Worm (Caenorhabditis elegans): ENCODE results near the gene cpt-5.

The cpt-5 gene

DNA sequence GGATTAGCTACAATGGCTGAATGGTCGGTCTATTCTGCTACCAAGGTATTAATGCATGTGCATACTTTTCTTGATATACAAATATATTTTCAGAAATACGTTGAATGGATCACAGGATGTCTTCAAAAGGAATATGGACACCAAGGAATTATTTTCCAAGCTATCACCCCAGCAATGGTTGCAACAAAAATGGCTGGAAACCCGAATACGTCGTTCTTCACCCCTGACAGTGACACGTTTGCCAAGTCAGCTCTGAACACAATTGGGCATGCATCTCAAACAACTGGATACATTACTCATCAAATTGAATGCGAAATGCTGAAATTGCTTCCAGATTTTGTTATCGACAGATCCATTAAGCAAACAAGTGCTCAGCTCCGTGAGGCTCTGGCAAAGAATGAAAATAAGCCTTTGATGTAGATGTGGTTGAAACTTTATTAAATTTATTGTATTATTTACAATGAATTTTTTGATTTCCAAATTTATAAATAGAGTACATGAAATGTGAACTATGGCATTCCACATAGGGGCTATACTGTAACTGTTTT, 34.6 kb downstream of the cpt-5 start:
- no peak for TF ChIP-seq tra-4 (tag; optimal IDR thresholded peaks at IDR 0.05)
- TF ChIP-seq ceh-36 (tag; optimal IDR thresholded peaks at IDR 0.05), result no peak
- no peak for TF ChIP-seq ama-1 (optimal IDR thresholded peaks at IDR 0.05)
- TF ChIP-seq tbx-11 (GFP tag; IDR thresholded peaks at IDR 0.05), result no peak
- no peak for TF ChIP-seq pes-1 (GFP tag; IDR thresholded peaks at IDR 0.05)
- no peak for TF ChIP-seq ceh-13 (GFP tag; optimal IDR thresholded peaks at IDR 0.05)
- TF ChIP-seq B0310.2 (tag; optimal IDR thresholded peaks at IDR 0.05), result no peak

DNA sequence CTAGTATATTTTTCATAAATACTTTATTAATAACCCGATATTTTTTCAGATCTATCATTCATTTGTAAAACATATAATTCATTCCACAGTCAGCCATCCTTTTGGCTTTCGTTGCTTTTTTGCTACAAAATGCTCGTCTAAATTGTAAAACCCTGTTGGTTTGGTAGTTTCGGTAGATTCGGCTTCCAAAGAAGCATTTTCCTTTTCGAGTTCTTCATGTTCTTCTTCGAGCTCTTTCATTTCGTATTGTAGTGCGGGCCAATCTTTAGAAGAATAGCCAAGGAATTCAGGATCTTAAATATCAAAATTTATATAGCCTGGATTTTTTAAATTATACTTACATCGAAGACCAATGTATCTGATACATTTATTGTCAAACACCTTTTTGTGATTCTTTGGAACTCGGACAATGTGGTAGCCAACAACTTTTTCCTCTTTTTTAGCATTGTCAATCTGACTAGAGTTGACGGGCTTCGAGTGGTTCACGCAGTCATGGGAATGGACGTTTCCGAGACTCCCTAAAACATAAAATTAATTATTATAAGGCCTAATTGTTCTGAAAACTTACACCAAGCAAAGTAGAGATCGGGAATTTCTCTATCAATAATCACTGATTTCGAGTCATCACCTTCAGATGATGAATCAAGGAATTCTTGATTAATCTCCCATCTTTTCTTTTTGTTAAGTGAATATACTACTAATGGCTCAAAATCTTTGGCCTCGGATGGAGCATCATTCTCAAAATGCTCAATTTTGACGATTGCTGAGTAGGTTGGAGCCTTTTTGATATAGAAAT, 35.3 kb downstream of the cpt-5 start:
- TF ChIP-seq tra-4 (tag; optimal IDR thresholded peaks at IDR 0.05) (no peak), ceh-13 (GFP tag; optimal IDR thresholded peaks at IDR 0.05) (no peak), hmbx-1 (tag; optimal IDR thresholded peaks at IDR 0.05) (no peak), ceh-36 (tag; optimal IDR thresholded peaks at IDR 0.05) (no peak)

DNA sequence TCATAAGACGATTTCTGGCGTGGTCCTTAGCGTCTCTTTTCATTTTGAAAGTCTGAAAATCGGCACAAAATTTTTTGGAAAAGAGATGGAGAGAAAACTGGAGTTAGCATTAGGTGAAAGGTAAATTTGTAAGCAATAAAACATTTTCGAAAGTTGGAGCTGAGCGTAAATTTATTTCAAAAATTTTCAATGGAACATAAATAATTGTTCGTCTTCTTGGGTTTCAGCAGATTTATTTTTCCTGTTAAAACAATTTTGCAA, 35.9 kb downstream of the cpt-5 start, which contains the start of gene C06B3.6:
TSS of gene C06B3.6 (minus strand) at position 52 of the 261 bp plus-strand sequence.
- TF ChIP-seq aly-1 (tag; optimal IDR thresholded peaks at IDR 0.05) (no peak), ceh-36 (tag; optimal IDR thresholded peaks at IDR 0.05) (no peak), ets-7 (tag; optimal IDR thresholded peaks at IDR 0.05) (no peak), hmg-4 (GFP tag; optimal IDR thresholded peaks at IDR 0.05) (no peak), F13C5.2 (tag; optimal IDR thresholded peaks at IDR 0.05) (no peak), hnd-1 (tag; optimal IDR thresholded peaks at IDR 0.05) (no peak), B0310.2 (tag; optimal IDR thresholded peaks at IDR 0.05) (no peak)

DNA sequence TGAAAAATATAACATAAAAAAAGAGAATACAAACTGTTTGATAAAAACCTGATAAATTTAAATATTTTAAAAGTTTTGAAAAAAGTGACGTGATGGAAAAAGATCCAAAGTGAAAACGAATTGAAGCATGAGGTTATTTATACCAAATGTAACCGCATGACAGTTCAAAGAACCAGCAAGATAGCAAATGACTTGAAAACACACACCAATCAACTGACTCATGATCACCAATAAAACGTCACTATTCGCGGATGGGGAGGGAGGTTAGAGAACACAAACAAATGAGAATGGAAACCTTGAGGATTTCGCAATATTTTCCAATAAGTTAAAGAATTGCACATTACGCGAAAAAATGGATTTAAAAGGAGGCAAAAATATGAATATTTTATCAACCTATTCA, 36.4 kb downstream of the cpt-5 start, which contains the start of gene C06B3.7:
TSS of gene C06B3.7 (plus strand) at position 287 of the 400 bp plus-strand sequence.
- no peak for TF ChIP-seq ets-7 (tag; optimal IDR thresholded peaks at IDR 0.05)

DNA sequence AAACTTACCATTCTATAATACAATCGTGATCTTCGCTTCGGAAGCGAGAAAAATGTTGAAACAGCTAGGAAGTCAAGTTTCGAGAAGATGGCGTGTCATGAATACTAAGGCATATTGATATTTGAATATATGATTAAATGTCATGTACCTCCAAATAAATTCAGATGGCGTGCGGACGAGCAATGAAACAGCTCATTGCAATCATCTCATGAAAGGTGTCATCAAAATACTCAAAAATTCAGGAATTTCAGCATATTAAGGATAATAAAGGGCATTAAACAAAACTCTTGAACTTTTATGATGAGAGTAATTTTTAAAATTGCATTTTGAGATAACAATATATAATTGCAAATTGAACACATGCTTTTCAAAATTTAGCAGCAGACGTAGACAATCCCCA, 42.4 kb downstream of the cpt-5 start, which contains the start of gene gcy-32:
TSS of gene gcy-32 (minus strand) at position 101 of the 400 bp plus-strand sequence.
- TF ChIP-seq tra-4 (tag; optimal IDR thresholded peaks at IDR 0.05), result no peak
- TF ChIP-seq ets-7 (tag; optimal IDR thresholded peaks at IDR 0.05), result no peak
- TF ChIP-seq hmbx-1 (tag; optimal IDR thresholded peaks at IDR 0.05), result no peak
- TF ChIP-seq ceh-13 (GFP tag; optimal IDR thresholded peaks at IDR 0.05), result no peak
- no peak for TF ChIP-seq hmg-4 (GFP tag; optimal IDR thresholded peaks at IDR 0.05)
- no peak for TF ChIP-seq flt-1 (GFP tag; IDR thresholded peaks at IDR 0.05)
- no peak for TF ChIP-seq pes-1 (GFP tag; IDR thresholded peaks at IDR 0.05)
- no peak for TF ChIP-seq sea-1 (GFP tag; conservative IDR thresholded peaks at IDR 0.05)
- no peak for TF ChIP-seq hnd-1 (tag; optimal IDR thresholded peaks at IDR 0.05)
- no peak for TF ChIP-seq tbx-11 (GFP tag; IDR thresholded peaks at IDR 0.05)
- no peak for TF ChIP-seq ama-1 (optimal IDR thresholded peaks at IDR 0.05)
- no peak for TF ChIP-seq tbx-37 (GFP tag; conservative IDR thresholded peaks at IDR 0.05)

DNA sequence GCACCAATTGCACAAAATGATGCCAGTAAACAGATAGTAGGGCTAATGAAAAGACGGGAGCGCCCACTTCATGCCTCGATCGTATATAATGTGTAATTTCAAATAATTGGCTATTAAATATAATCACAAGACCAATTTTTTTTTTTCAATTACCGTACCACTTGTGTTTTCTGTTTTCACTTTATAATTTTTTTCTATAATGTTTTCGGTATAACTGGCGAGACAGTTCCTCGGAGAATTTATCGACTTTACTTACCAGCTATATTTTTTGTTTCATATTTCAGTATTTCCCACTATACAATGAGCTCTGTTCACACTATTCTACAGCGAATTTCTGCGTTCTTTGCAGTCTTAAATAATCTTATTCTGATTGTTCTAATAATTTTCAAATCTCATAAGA, 43.2 kb downstream of the cpt-5 start, which contains the start of gene str-252:
TSS of gene str-252 (plus strand) at position 301 of the 400 bp plus-strand sequence.
- TF ChIP-seq tbx-37 (GFP tag; conservative IDR thresholded peaks at IDR 0.05), result no peak
- no peak for TF ChIP-seq aly-1 (tag; optimal IDR thresholded peaks at IDR 0.05)
- no peak for TF ChIP-seq hnd-1 (tag; optimal IDR thresholded peaks at IDR 0.05)
- no peak for TF ChIP-seq F13C5.2 (tag; optimal IDR thresholded peaks at IDR 0.05)
- no peak for TF ChIP-seq pes-1 (GFP tag; IDR thresholded peaks at IDR 0.05)
- no peak for TF ChIP-seq ama-1 (optimal IDR thresholded peaks at IDR 0.05)
- no peak for TF ChIP-seq hmbx-1 (tag; optimal IDR thresholded peaks at IDR 0.05)
- no peak for TF ChIP-seq B0310.2 (tag; optimal IDR thresholded peaks at IDR 0.05)
- TF ChIP-seq ceh-36 (tag; optimal IDR thresholded peaks at IDR 0.05), result no peak
- TF ChIP-seq tra-4 (tag; optimal IDR thresholded peaks at IDR 0.05), result no peak
- TF ChIP-seq hmg-4 (GFP tag; optimal IDR thresholded peaks at IDR 0.05), result no peak

DNA sequence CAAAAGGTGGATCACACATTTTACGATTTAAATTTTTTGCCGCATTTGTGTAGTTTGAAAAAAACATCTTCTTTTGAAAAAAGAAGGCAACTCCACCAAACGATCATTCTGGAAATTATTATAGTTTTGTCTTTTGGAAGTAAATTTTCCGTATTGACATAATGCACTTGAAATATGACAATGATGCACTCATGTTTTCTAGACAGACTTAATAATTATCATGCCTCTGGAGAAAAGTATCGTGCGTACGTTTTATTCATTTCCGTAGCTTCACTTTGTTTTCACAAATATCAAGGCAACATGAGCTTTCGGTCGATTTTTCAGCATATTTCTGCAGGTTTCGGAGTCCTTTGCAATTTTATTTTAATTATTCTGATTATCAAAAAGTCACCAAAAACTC, 45.3 kb downstream of the cpt-5 start, which contains the start of gene str-250:
TSS of gene str-250 (plus strand) at position 301 of the 400 bp plus-strand sequence.
- TF ChIP-seq hnd-1 (tag; optimal IDR thresholded peaks at IDR 0.05) (no peak), hmg-4 (GFP tag; optimal IDR thresholded peaks at IDR 0.05) (no peak), B0310.2 (tag; optimal IDR thresholded peaks at IDR 0.05) (no peak), sea-1 (GFP tag; conservative IDR thresholded peaks at IDR 0.05) (no peak), aly-1 (tag; optimal IDR thresholded peaks at IDR 0.05) (no peak), flt-1 (GFP tag; IDR thresholded peaks at IDR 0.05) (no peak), ceh-36 (tag; optimal IDR thresholded peaks at IDR 0.05) (no peak), scrt-1 (GFP tag; IDR thresholded peaks at IDR 0.05) (no peak), tra-4 (tag; optimal IDR thresholded peaks at IDR 0.05) (no peak), pes-1 (GFP tag; IDR thresholded peaks at IDR 0.05) (no peak), ceh-13 (GFP tag; optimal IDR thresholded peaks at IDR 0.05) (no peak)

DNA sequence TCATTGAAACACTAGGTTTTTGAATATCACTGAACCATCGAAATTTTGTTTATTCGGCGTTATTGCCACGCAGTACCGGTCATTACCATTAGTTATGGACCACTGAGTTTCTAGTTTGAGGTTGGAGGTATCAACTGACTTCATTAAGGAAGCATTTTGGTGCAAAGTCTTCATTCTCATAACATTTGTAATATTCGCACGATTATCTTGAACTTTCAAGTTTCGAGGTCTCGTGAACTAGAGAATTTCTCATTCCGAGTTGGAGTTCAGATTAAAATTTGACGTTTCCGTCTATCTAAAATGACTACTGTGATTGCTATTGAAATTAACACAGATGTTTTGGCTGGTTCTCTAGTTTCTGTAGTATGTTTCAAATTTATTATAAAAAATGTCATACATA, 47.7 kb downstream of the cpt-5 start, which contains the start of gene srx-42:
TSS of gene srx-42 (plus strand) at position 301 of the 400 bp plus-strand sequence.
- TF ChIP-seq sea-1 (GFP tag; conservative IDR thresholded peaks at IDR 0.05) (no peak), B0310.2 (tag; optimal IDR thresholded peaks at IDR 0.05) (no peak), ceh-13 (GFP tag; optimal IDR thresholded peaks at IDR 0.05) (no peak), hnd-1 (tag; optimal IDR thresholded peaks at IDR 0.05) (no peak), flt-1 (GFP tag; IDR thresholded peaks at IDR 0.05) (no peak), tra-4 (tag; optimal IDR thresholded peaks at IDR 0.05) (no peak), ceh-36 (tag; optimal IDR thresholded peaks at IDR 0.05) (no peak), hmbx-1 (tag; optimal IDR thresholded peaks at IDR 0.05) (no peak), scrt-1 (GFP tag; IDR thresholded peaks at IDR 0.05) (no peak), F13C5.2 (tag; optimal IDR thresholded peaks at IDR 0.05) (no peak), tbx-11 (GFP tag; IDR thresholded peaks at IDR 0.05) (no peak), pes-1 (GFP tag; IDR thresholded peaks at IDR 0.05) (no peak), ets-7 (tag; optimal IDR thresholded peaks at IDR 0.05) (no peak)
